Worm (Caenorhabditis elegans): ENCODE measurements around the gene str-247.

The str-247 gene

DNA sequence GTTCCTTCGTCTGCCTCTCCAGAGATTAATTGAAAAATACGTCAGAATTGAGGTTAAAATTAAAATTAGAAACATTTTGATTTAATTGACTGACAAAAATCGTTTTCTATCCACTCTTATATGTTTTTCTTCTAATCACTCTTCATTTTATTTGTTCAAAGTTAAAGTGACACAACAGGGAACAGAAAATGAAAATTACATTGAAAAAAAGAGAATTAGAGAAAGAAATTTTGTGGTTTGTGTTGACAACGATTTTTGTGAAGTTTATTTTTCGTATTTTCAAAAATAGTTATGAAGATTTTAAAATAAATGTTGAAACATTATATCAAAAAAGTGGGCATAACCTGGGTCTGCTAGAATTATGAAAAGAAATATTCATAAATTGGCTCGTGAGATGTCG is 3.8 kb downstream of the str-247 start, which contains the start of gene cyp-34A5:
TSS of gene cyp-34A5 (minus strand) at position 101 of the 400 bp plus-strand sequence.
- TF ChIP-seq unc-62 (GFP tag; optimal IDR thresholded peaks at IDR 0.05): no peak

ce11 chrV:3961235-3961634 is 7.4 kb downstream of the str-247 start, which contains the start of gene cyp-34A6:
TSS of gene cyp-34A6 (minus strand) at chrV:3961335.
- TF ChIP-seq unc-62 (GFP tag; optimal IDR thresholded peaks at IDR 0.05): no peak

DNA sequence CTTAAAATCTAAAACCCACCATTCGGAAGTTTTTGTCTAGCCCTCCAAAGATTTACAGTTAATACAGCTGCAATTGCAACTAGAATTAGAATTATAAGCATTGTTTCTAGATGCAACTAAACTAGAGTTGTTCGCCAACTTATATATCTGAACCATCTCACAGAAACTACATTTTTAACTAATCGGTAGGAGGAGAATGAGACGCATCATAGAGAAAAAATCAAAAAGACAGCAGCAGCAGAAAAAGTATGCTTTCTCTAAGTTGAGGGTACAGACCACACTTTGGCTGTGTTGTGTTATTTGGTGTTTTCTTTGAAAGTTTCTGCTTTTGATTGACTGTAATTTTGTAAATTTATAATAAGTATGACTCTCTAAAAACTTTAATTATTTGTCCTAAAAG is 9.9 kb downstream of the str-247 start, which contains the start of gene cyp-34A7:
TSS of gene cyp-34A7 (minus strand) at position 101 of the 400 bp plus-strand sequence.
- TF ChIP-seq unc-62 (GFP tag; optimal IDR thresholded peaks at IDR 0.05): no peak

DNA sequence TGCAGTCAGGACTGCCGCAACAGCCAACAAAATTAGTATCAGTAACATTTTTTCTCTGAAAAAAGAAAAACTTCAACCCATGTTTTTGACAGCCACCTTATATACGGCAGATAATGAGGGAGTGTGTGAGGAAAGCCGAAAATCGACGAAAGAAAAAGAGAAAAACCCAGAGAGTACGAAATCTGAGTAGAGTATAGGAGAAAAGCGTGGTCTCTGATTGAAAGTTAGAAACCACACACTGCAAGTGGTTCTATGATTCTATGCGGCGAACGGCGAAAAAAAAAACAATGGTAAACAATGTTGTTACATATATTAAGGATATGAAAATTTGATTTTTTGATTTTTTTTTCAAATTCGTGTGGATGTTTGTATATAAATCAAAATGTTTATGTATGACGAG is 13.9 kb downstream of the str-247 start, which contains the start of gene cyp-34A8:
TSS of gene cyp-34A8 (minus strand) at position 62 of the 400 bp plus-strand sequence.
- no peak for TF ChIP-seq unc-62 (GFP tag; optimal IDR thresholded peaks at IDR 0.05)

- TF ChIP-seq unc-62 (GFP tag; optimal IDR thresholded peaks at IDR 0.05): no peak
Measured at ce11 chrV:3968929-3969328, 15.1 kb downstream of the str-247 start.

- no peak for TF ChIP-seq unc-62 (GFP tag; optimal IDR thresholded peaks at IDR 0.05)
Measured at ce11 chrV:3969664-3970063, 15.8 kb downstream of the str-247 start.

ce11 chrV:3970410-3970809 is 16.6 kb downstream of the str-247 start, which contains the start of gene cyp-34A9:
TSS of gene cyp-34A9 (minus strand) at chrV:3970540.
- TF ChIP-seq unc-62 (GFP tag; optimal IDR thresholded peaks at IDR 0.05): no peak

ce11 chrV:3972846-3973245 is 19.0 kb downstream of the str-247 start, which contains the start of gene cyp-34A10:
TSS of gene cyp-34A10 (minus strand) at chrV:3972991.
- TF ChIP-seq unc-62 (GFP tag; optimal IDR thresholded peaks at IDR 0.05): no peak

DNA sequence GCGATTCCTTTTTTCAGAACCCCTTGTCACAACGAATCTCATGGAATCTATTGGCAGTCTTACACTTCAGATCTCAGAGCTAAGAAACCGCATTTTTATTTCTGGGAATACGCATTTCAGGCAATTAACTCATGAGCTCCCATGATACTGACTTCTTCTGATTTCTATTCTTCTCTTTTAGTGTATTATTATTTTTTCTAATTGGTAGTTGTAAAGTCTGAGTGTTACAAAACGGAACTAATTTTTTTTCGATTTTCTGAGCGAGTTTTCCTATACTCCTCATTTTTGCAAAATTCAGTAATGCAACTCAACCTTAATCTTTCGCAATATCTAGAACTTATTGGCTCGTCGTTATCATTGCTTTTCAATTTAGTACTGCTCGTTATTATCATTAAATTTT is 20.5 kb downstream of the str-247 start, which contains the start of gene str-82:
TSS of gene str-82 (plus strand) at position 301 of the 400 bp plus-strand sequence.
- no peak for TF ChIP-seq unc-62 (GFP tag; optimal IDR thresholded peaks at IDR 0.05)

ce11 chrV:3976964-3977363 is 23.1 kb downstream of the str-247 start, which contains the start of gene str-83:
TSS of gene str-83 (plus strand) at chrV:3977264.
- TF ChIP-seq unc-62 (GFP tag; optimal IDR thresholded peaks at IDR 0.05): no peak

- no peak for TF ChIP-seq unc-62 (GFP tag; optimal IDR thresholded peaks at IDR 0.05)
Measured at ce11 chrV:3979053-3979452, 25.2 kb downstream of the str-247 start, which contains the start of gene nlp-34. TSS of gene nlp-34 (minus strand) at chrV:3979134.

- TF ChIP-seq unc-62 (GFP tag; optimal IDR thresholded peaks at IDR 0.05): no peak
Measured at ce11 chrV:3979819-3980218, 26.0 kb downstream of the str-247 start, which contains the start of gene nlp-31. TSS of gene nlp-31 (plus strand) at chrV:3980055.

DNA sequence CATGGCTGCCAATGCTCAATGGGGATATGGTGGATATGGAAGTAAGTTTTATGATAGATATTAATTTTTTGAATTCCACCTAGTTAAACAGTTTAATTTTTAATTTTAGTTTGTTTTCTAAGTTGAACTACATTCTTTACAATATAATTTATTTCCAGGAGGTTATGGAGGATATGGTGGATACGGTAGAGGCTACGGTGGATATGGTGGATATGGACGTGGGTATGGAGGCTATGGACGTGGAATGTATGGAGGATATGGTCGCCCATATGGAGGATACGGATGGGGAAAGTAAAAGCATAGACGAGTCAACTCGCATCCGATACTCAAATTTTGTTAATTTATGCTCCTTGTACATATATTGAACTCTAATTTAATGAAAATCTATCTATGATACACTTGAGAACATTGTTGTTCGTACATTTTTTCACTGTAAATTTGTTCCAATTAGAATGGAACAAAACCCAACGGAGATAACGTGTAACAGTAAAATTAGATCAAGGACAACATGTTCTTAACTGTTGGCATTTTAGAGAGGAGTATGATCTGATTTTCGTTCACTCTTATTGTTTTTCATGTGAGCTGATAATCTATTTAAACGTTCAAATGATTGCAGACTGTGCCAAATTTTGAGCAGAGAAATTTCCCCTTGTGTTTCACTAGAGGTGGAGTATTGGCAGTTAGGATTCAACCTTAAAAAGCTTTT is 26.5 kb downstream of the str-247 start:
- TF ChIP-seq unc-62 (GFP tag; optimal IDR thresholded peaks at IDR 0.05): no peak

DNA sequence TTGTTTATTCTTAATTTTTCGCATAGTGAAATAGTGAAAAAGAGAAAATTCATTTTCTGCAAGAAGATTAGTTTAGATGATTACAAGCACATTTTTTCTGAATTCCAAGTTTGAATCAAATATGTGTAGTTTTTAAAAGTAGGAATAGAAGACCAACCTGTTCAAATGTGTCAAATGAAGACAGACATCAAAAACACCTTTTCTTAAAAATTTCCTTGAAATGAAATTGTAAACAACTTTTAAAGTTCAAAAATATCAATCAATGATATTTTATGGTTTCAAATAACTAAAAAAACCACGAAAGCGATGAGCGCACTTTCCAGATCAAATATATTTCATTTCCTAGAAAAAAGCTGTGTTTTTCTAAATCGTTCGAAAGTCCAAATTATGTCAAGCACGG is 27.8 kb downstream of the str-247 start, which contains the start of gene nlp-30:
TSS of gene nlp-30 (plus strand) at position 301 of the 400 bp plus-strand sequence.
- TF ChIP-seq unc-62 (GFP tag; optimal IDR thresholded peaks at IDR 0.05): no peak

- TF ChIP-seq unc-62 (GFP tag; optimal IDR thresholded peaks at IDR 0.05): no peak
Measured at ce11 chrV:3984178-3984577, 30.3 kb downstream of the str-247 start, which contains the start of gene nlp-29. TSS of gene nlp-29 (plus strand) at chrV:3984425.

DNA sequence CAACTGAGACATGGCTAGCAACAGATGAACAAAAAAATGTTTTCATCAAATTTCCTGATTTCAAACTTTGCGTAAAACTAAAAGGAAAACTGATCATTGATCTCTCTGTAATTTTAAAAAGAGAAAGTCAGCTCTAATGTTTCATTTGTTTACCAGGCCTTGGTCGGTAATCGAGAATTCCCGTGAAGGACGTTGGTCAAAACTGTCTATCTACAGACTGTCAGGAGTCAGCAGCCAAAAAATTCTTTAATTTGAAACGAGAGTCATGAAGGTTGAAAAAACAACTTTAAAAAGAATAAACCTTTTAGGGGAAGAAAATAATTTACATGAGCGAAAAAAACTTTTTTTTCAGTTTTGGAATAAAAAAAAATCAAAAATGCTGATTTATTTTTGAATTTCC is 31.3 kb downstream of the str-247 start:
- no peak for TF ChIP-seq unc-62 (GFP tag; optimal IDR thresholded peaks at IDR 0.05)

- no peak for TF ChIP-seq unc-62 (GFP tag; optimal IDR thresholded peaks at IDR 0.05)
Measured at ce11 chrV:3987616-3988015, 33.8 kb downstream of the str-247 start, which contains the start of gene nlp-28. TSS of gene nlp-28 (plus strand) at chrV:3987900.

All from whole organism, dauer.